Worm (Caenorhabditis elegans): ENCODE data around the gene F11A5.16.

DNA sequence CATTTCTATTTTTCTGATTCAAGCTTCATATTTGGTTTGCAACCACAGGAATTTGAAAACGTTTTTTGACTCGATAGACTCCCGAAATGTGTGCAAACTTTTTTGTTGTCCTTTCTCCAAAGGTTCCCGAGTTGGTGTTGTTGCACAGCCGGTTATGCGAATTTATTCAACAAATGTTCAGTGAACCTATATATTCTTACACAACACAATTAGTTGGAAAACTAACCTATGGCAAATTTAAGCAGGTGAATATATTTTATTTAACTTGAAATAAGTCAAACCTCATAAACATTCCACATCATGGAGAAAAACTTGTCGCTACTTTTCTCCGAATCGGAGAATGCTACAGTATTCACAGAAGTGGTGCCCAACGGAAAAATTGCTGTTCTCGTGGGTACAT lies 27.4 kb upstream of the F11A5.16 start, which contains the start of gene srz-14:
- TF ChIP-seq ref-1 (GFP tag; conservative IDR thresholded peaks at IDR 0.05) (no peak), flt-1 (GFP tag; IDR thresholded peaks at IDR 0.05) (no peak), ztf-29 (GFP tag; IDR thresholded peaks at IDR 0.05) (no peak)

All from whole organism, midembryonic.